Fruit fly (Drosophila melanogaster) whole organism, prepupa: ENCODE measurements around the gene eIF3h.

ENCODE experiments used
- CG15336 ChIP-seq: fragments of 200-800 bp; sonication (Bioruptor generic); IDR thresholded peaks from 2 replicates; pipeline ENCODE4 v1.3.6; 2022; ENCODE audit warnings: missing biosample characterization, missing genetic modification characterization
- CG3919 ChIP-seq: fragments of 200-800 bp; sonication (Bioruptor generic); optimal IDR thresholded peaks from 3 replicates; lab custom pipeline; 2016; ENCODE audit warnings: missing biosample characterization, missing genetic modification characterization
- CG6163 ChIP-seq: fragments of 200-800 bp; sonication (Bioruptor generic); IDR thresholded peaks from 3 replicates; pipeline ENCODE4 v1.3.6; 2022; ENCODE audit warnings: missing biosample characterization, missing genetic modification characterization
- Smox ChIP-seq: fragments of 200-800 bp; sonication (Bioruptor generic); optimal IDR thresholded peaks from 3 replicates; lab custom pipeline; 2016; ENCODE audit warnings: missing biosample characterization, missing genetic modification characterization
- fd59A ChIP-seq: fragments of 200-800 bp; sonication (Bioruptor generic); optimal IDR thresholded peaks from 2 replicates; lab custom pipeline; 2017; ENCODE audit warnings: missing biosample characterization, mild to moderate bottlenecking, missing genetic modification characterization, missing genetic modification reagents

- TF ChIP-seq CG3919 (GFP tag; lab: Kevin White, UChicago) (peak; percentile 54), Smox (peak; percentile 26), fd59A (GFP tag; lab: Kevin White, UChicago) (no peak), CG15336 (no peak), CG6163 (GFP tag; lab: Robert Waterston, UW) (no peak)
These were observed 9.9 kb downstream of the eIF3h start, which contains the start of the genes CG33995, CG44000 and CG44001 for dm6 chr2L:5043043-5043442.
